Worm (Caenorhabditis elegans) whole organism, L1 larva: ENCODE data around the gene R102.3.

Source experiments
- C04F5.9 ChIP-seq: sonication (generic microtip); optimal IDR thresholded peaks from 2 replicates; lab custom pipeline; 2016; ENCODE audit warnings: missing genetic modification characterization, missing compliant biosample characterization
- C34B4.2 ChIP-seq: sonication (generic microtip); optimal IDR thresholded peaks from 2 replicates; lab custom pipeline; 2017; ENCODE audit warnings: mild to moderate bottlenecking, missing genetic modification characterization, missing compliant biosample characterization
- blmp-1 ChIP-seq: fragments of 150-350 bp; optimal IDR thresholded peaks from 2 replicates; lab custom pipeline; 2014; ENCODE audit warnings: missing biosample characterization, missing genetic modification characterization
- ceh-90 ChIP-seq: sonication (generic microtip); optimal IDR thresholded peaks from 2 replicates; lab custom pipeline; 2016; ENCODE audit warnings: missing genetic modification characterization, missing compliant biosample characterization
- dpl-1 ChIP-seq, 3 experiments: fragments of 150-350 bp in 2 of 3; sonication (generic microtip) in 1 of 3; optimal IDR thresholded peaks; 2 replicates each; lab custom pipeline; 2014 to 2017; ENCODE audit warnings: missing biosample characterization in 3 of 3, missing genetic modification characterization in 3 of 3, missing genetic modification reagents in 3 of 3
- efl-1 ChIP-seq, 4 experiments: fragments of 150-350 bp; optimal IDR thresholded peaks in 3 of 4; peaks in 1 of 4; 1 replicate in 1 of 4; 2 replicates in 3 of 4; lab custom pipeline; 2014; ENCODE audit warnings: missing biosample characterization in 2 of 4, missing genetic modification characterization in 2 of 4, missing genetic modification reagents in 2 of 4
- efl-3 ChIP-seq: fragments of 200-800 bp; sonication (Bioruptor generic); optimal IDR thresholded peaks from 2 replicates; lab custom pipeline; 2018; ENCODE audit warnings: mild to moderate bottlenecking, missing genetic modification characterization, missing compliant biosample characterization
- egl-27 ChIP-seq, 2 experiments: fragments of 150-350 bp in 1 of 2; sonication (generic microtip); optimal IDR thresholded peaks; 3 replicates each; lab custom pipeline; 2017 to 2018; ENCODE audit warnings: missing biosample characterization in 2 of 2, missing genetic modification characterization in 2 of 2, missing genetic modification reagents in 2 of 2
- ets-5 ChIP-seq: fragments of 200-800 bp; sonication (Bioruptor generic); IDR thresholded peaks from 2 replicates; pipeline ENCODE4 v1.3.6; 2022; ENCODE audit warnings: missing genetic modification characterization, missing compliant biosample characterization
- fkh-10 ChIP-seq: sonication (generic microtip); optimal IDR thresholded peaks from 2 replicates; lab custom pipeline; 2017; ENCODE audit warnings: missing biosample characterization, missing genetic modification reagents, missing genetic modification characterization
- fkh-8 ChIP-seq: sonication (generic microtip); optimal IDR thresholded peaks from 2 replicates; lab custom pipeline; 2016; ENCODE audit warnings: mild to moderate bottlenecking, missing genetic modification characterization, missing compliant biosample characterization
- fos-1 ChIP-seq: fragments of 150-350 bp; optimal IDR thresholded peaks from 2 replicates; lab custom pipeline; 2014; ENCODE audit warnings: missing biosample characterization, missing genetic modification characterization
- grh-1 ChIP-seq: fragments of 200-800 bp; sonication (Bioruptor generic); IDR thresholded peaks from 2 replicates; pipeline ENCODE4 v1.3.6; 2022; ENCODE audit warnings: missing genetic modification reagents, missing genetic modification characterization, missing compliant biosample characterization
- hpl-2 ChIP-seq: fragments of 150-350 bp; optimal IDR thresholded peaks from 2 replicates; lab custom pipeline; 2014; ENCODE audit warnings: missing biosample characterization, missing genetic modification reagents, missing genetic modification characterization
- irx-1 ChIP-seq: sonication (generic microtip); optimal IDR thresholded peaks from 2 replicates; lab custom pipeline; 2016; ENCODE audit warnings: missing genetic modification characterization, missing compliant biosample characterization
- isw-1 ChIP-seq: fragments of 200-800 bp; sonication (Bioruptor generic); IDR thresholded peaks from 2 replicates; pipeline ENCODE4 v1.3.6; 2022; ENCODE audit warnings: missing genetic modification characterization, missing compliant biosample characterization
- lin-13 ChIP-seq: fragments of 150-350 bp; optimal IDR thresholded peaks from 2 replicates; lab custom pipeline; 2014; ENCODE audit warnings: missing biosample characterization, missing genetic modification reagents, missing genetic modification characterization
- lin-14 ChIP-seq: fragments of 200-800 bp; sonication (Bioruptor generic); optimal IDR thresholded peaks from 2 replicates; lab custom pipeline; 2018; ENCODE audit warnings: mild to moderate bottlenecking, missing genetic modification characterization, moderate library complexity, missing compliant biosample characterization
- lin-15B ChIP-seq: fragments of 150-350 bp; sonication (generic microtip); optimal IDR thresholded peaks from 3 replicates; lab custom pipeline; 2014; ENCODE audit warnings: missing biosample characterization, missing genetic modification characterization
- lin-35 ChIP-seq, 2 experiments: fragments of 150-350 bp; optimal IDR thresholded peaks; 2 replicates each; lab custom pipeline; 2014; ENCODE audit warnings: missing biosample characterization in 2 of 2, missing genetic modification characterization in 2 of 2, missing genetic modification reagents in 2 of 2
- lin-39 ChIP-seq: fragments of 150-350 bp; optimal IDR thresholded peaks from 2 replicates; lab custom pipeline; 2014; ENCODE audit warnings: missing biosample characterization, missing genetic modification reagents, missing genetic modification characterization
- lir-3 ChIP-seq: sonication (generic microtip); optimal IDR thresholded peaks from 2 replicates; lab custom pipeline; 2016; ENCODE audit warnings: mild to moderate bottlenecking, missing genetic modification characterization, moderate library complexity, missing compliant biosample characterization; ENCODE audit not compliant: poor library complexity
- lsy-2 ChIP-seq, 2 experiments: fragments of 150-350 bp; optimal IDR thresholded peaks; 2 replicates each; lab custom pipeline; 2014; ENCODE audit warnings: missing biosample characterization in 2 of 2, missing genetic modification characterization in 2 of 2
- mef-2 ChIP-seq: fragments of 150-350 bp; optimal IDR thresholded peaks from 2 replicates; lab custom pipeline; 2014; ENCODE audit warnings: missing biosample characterization, missing genetic modification characterization
- mep-1 ChIP-seq: fragments of 150-350 bp; optimal IDR thresholded peaks from 2 replicates; lab custom pipeline; 2014; ENCODE audit warnings: missing biosample characterization, missing genetic modification characterization
- nhr-11 ChIP-seq: fragments of 150-350 bp; optimal IDR thresholded peaks from 2 replicates; lab custom pipeline; 2014; ENCODE audit warnings: missing biosample characterization, missing genetic modification characterization
- nhr-20 ChIP-seq: sonication (generic microtip); optimal IDR thresholded peaks from 2 replicates; lab custom pipeline; 2016; ENCODE audit warnings: mild to moderate bottlenecking, missing genetic modification characterization, missing compliant biosample characterization
- nhr-237 ChIP-seq: fragments of 150-350 bp; optimal IDR thresholded peaks from 2 replicates; lab custom pipeline; 2014; ENCODE audit warnings: missing biosample characterization, missing genetic modification characterization
- nhr-28 ChIP-seq: fragments of 150-350 bp; optimal IDR thresholded peaks from 2 replicates; lab custom pipeline; 2014; ENCODE audit warnings: missing biosample characterization, missing genetic modification characterization
- nhr-47 ChIP-seq: sonication (generic microtip); optimal IDR thresholded peaks from 2 replicates; lab custom pipeline; 2016; ENCODE audit warnings: mild to moderate bottlenecking, missing genetic modification characterization, moderate library complexity, missing compliant biosample characterization
- nhr-71 ChIP-seq: sonication (generic microtip); optimal IDR thresholded peaks from 2 replicates; lab custom pipeline; 2016; ENCODE audit warnings: mild to moderate bottlenecking, missing genetic modification characterization, moderate library complexity, missing compliant biosample characterization
- nhr-77 ChIP-seq: fragments of 150-350 bp; optimal IDR thresholded peaks from 2 replicates; lab custom pipeline; 2014; ENCODE audit warnings: missing biosample characterization, missing genetic modification characterization
- nhr-85 ChIP-seq: sonication (generic microtip); peaks from one replicate; lab custom pipeline; 2016; ENCODE audit warnings: missing genetic modification characterization, inconsistent platforms, missing compliant biosample characterization
- nhr-90 ChIP-seq: sonication (generic microtip); optimal IDR thresholded peaks from 2 replicates; lab custom pipeline; 2016; ENCODE audit warnings: mild to moderate bottlenecking, missing genetic modification characterization, missing compliant biosample characterization; ENCODE audit not compliant: poor library complexity
- pag-3 ChIP-seq: sonication (generic microtip); optimal IDR thresholded peaks from 2 replicates; lab custom pipeline; 2017; ENCODE audit warnings: missing genetic modification characterization, mild to moderate bottlenecking, missing compliant biosample characterization, antibody characterized with exemption, borderline replicate concordance; ENCODE audit not compliant: insufficient read depth
- pax-3 ChIP-seq: fragments of 200-800 bp; sonication (Bioruptor generic); optimal IDR thresholded peaks from 2 replicates; lab custom pipeline; 2018; ENCODE audit warnings: mild to moderate bottlenecking, missing genetic modification characterization, moderate library complexity, missing compliant biosample characterization
- pqm-1 ChIP-seq: sonication (generic microtip); optimal IDR thresholded peaks from 3 replicates; lab custom pipeline; 2017; ENCODE audit warnings: missing biosample characterization, missing genetic modification characterization
- snu-23 ChIP-seq: sonication (generic microtip); optimal IDR thresholded peaks from 2 replicates; lab custom pipeline; 2016; ENCODE audit warnings: missing genetic modification characterization, missing compliant biosample characterization
- sptf-1 ChIP-seq: fragments of 150-350 bp; optimal IDR thresholded peaks from 2 replicates; lab custom pipeline; 2014; ENCODE audit warnings: missing biosample characterization, missing genetic modification characterization
- swsn-7 ChIP-seq: sonication (generic microtip); optimal IDR thresholded peaks from 2 replicates; lab custom pipeline; 2016; ENCODE audit warnings: missing genetic modification characterization, missing compliant biosample characterization
- unc-86 ChIP-seq: sonication (generic microtip); optimal IDR thresholded peaks from 2 replicates; lab custom pipeline; 2016; ENCODE audit warnings: missing genetic modification characterization, missing compliant biosample characterization
- unc-98 ChIP-seq: fragments of 200-800 bp; sonication (Bioruptor generic); IDR thresholded peaks from 2 replicates; pipeline ENCODE4 v1.3.6; 2022; ENCODE audit warnings: missing genetic modification characterization, missing compliant biosample characterization
- vab-15 ChIP-seq: sonication (generic microtip); optimal IDR thresholded peaks from 2 replicates; lab custom pipeline; 2017; ENCODE audit warnings: missing genotype, mild to moderate bottlenecking, missing genetic modification characterization, missing compliant biosample characterization
- xbp-1 ChIP-seq: sonication (generic microtip); optimal IDR thresholded peaks from 2 replicates; lab custom pipeline; 2016; ENCODE audit warnings: missing genetic modification characterization, missing compliant biosample characterization
- zip-4 ChIP-seq: fragments of 200-800 bp; sonication (Bioruptor generic); optimal IDR thresholded peaks from 2 replicates; lab custom pipeline; 2018; ENCODE audit warnings: mild to moderate bottlenecking, missing genetic modification characterization, moderate library complexity, missing compliant biosample characterization
- ztf-11 ChIP-seq, 2 experiments: sonication (generic microtip); optimal IDR thresholded peaks; 2 replicates each; lab custom pipeline; 2016 to 2017; ENCODE audit warnings: missing genetic modification characterization in 2 of 2, missing biosample characterization in 1 of 2, missing compliant biosample characterization in 1 of 2
- ztf-4 ChIP-seq: fragments of 150-350 bp; optimal IDR thresholded peaks from 2 replicates; lab custom pipeline; 2014; ENCODE audit warnings: missing biosample characterization, missing genetic modification characterization

The R102.3 gene

DNA sequence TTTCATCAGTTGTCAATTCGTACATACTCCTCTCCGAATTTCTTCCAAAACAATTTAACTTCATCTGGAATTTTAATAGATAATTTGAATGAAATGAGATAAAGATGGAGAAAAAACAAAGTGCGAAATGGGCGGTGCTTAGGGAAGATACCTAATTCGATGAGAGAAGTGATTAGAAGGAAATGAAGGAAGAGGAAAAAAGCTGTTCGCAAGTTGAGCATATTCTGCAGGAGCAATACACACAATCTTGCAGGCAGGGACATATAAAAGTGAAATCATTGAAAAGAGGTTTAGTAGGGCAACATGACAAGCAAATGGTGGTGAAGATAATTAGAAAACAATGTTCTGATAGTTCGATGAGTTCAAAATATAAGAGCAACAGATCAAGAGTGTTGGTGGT, 22.4 kb downstream of the R102.3 start, which contains the start of gene glb-21:
Gene glb-21, minus strand, starts transcription at position 66 of the 400 bp plus-strand sequence.
- TF ChIP-seq efl-1 (optimal IDR thresholded peaks at IDR 0.05; lab: Kevin White, UChicago): no peak
- TF ChIP-seq efl-1 (GFP tag; optimal IDR thresholded peaks at IDR 0.05 in 1 of 2; lab: Kevin White, UChicago): peak in 1 of 2 experiments; percentile 75
- no peak for TF ChIP-seq ztf-4 (tag; lab: Kevin White, UChicago)
- TF ChIP-seq, all 84 proteins: peak for 1

DNA sequence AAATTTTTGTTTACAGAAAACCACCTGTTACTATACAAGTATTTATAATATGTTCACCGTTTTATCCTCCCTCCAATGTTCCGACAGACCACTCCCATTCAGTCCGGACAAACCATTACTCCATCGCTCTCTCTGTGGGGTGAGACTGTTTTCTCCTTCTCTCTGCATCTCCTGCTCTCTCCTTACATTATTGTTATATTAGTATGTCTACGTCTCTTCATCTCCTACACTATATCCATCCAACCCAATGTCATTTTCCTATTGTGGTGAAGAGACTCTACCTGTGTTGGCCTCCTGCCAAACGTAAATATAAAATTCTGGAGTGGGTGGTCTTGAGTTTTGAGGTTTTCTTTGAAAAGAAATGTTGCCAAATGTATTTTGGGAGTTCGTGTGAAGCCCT, 25.3 kb downstream of the R102.3 start:
- TF ChIP-seq lin-13 (GFP tag; lab: Kevin White, UChicago) (no peak), nhr-47 (tag; lab: Kevin White, UChicago) (peak; percentile 10), C34B4.2 (tag; lab: Kevin White, UChicago) (no peak), egl-27 (tag; optimal IDR thresholded peaks at IDR 0.05; lab: Kevin White, UChicago) (no peak), pax-3 (tag; lab: Kevin White, UChicago) (no peak), fos-1 (no peak), nhr-90 (peak; percentile 22), nhr-71 (tag; lab: Kevin White, UChicago) (peak; percentile 45), irx-1 (tag; lab: Kevin White, UChicago) (no peak), isw-1 (no peak), hpl-2 (GFP tag; lab: Kevin White, UChicago) (no peak), sptf-1 (tag; lab: Kevin White, UChicago) (no peak), vab-15 (tag; lab: Kevin White, UChicago) (no peak), blmp-1 (tag; lab: Kevin White, UChicago) (peak; percentile 57), mep-1 (peak; percentile 59), nhr-85 (tag; lab: Kevin White, UChicago) (peak; percentile 68), efl-1 (optimal IDR thresholded peaks at IDR 0.05; lab: Kevin White, UChicago) (peak; percentile 23 to 29), efl-1 (GFP tag; optimal IDR thresholded peaks at IDR 0.05 in 1 of 2; lab: Kevin White, UChicago) (peak; percentile 0 to 89), pag-3 (tag; lab: Kevin White, UChicago) (no peak), lin-14 (GFP tag; lab: Kevin White, UChicago) (peak; percentile 75), unc-98 (no peak), nhr-237 (tag; lab: Kevin White, UChicago) (no peak), swsn-7 (tag; lab: Kevin White, UChicago) (peak; percentile 23), nhr-77 (tag; lab: Kevin White, UChicago) (peak; percentile 28), nhr-20 (peak; percentile 58), ceh-90 (tag; lab: Kevin White, UChicago) (no peak), lsy-2 (tag; optimal IDR thresholded peaks at IDR 0.05; lab: Kevin White, UChicago) (peak; percentile 15 to 33), lin-39 (tag; lab: Kevin White, UChicago) (no peak), zip-4 (GFP tag; lab: Kevin White, UChicago) (no peak), xbp-1 (tag; lab: Kevin White, UChicago) (peak; percentile 20), fkh-8 (tag; lab: Kevin White, UChicago) (peak; percentile 42), efl-3 (GFP tag; lab: Kevin White, UChicago) (no peak), mef-2 (no peak), unc-86 (tag; lab: Kevin White, UChicago) (no peak), pqm-1 (no peak), lin-35 (GFP tag; optimal IDR thresholded peaks at IDR 0.05; lab: Kevin White, UChicago) (peak in 1 of 2 experiments; percentile 46), dpl-1 (GFP tag; optimal IDR thresholded peaks at IDR 0.05; lab: Kevin White, UChicago) (peak; percentile 7 to 13 (median 12)), lin-15B (tag; lab: Kevin White, UChicago) (no peak), snu-23 (GFP tag; lab: Kevin White, UChicago) (peak; percentile 60)

DNA sequence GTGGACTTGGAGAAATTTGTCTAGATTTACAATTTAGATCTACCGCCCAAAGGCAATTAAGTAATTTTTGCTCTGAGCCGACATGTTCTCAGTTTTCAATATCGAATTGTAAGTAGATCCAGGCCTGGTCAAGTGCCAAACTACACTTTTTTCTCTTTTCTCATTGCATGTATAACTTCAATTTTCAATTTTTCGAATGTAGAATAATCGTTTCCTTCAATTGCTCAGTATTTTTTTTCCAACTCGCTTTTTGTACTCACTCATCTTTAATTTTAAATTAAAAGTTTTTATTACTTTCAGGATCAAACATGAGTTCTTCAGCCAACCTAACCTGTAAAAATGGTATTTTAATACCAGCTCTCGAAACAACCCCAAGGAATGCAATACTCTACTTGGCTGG, 27.0 kb downstream of the R102.3 start, which contains the start of gene ncx-3:
Gene ncx-3, plus strand, starts transcription at position 301 of the 400 bp plus-strand sequence.
- no peak for TF ChIP-seq fkh-10 (GFP tag; lab: Kevin White, UChicago)
- no peak for TF ChIP-seq C04F5.9 (tag; lab: Kevin White, UChicago)
- TF ChIP-seq mef-2: no peak
- no peak for TF ChIP-seq sptf-1 (tag; lab: Kevin White, UChicago)
- no peak for TF ChIP-seq efl-3 (GFP tag; lab: Kevin White, UChicago)
- no peak for TF ChIP-seq lsy-2 (tag; optimal IDR thresholded peaks at IDR 0.05; lab: Kevin White, UChicago)
- TF ChIP-seq grh-1: no peak
- no peak for TF ChIP-seq lir-3 (tag; lab: Kevin White, UChicago)
- TF ChIP-seq ets-5 (GFP tag; lab: Robert Waterston, UW): no peak
- no peak for TF ChIP-seq ztf-11 (tag; optimal IDR thresholded peaks at IDR 0.05; lab: Kevin White, UChicago)
- no peak for TF ChIP-seq lin-35 (GFP tag; optimal IDR thresholded peaks at IDR 0.05; lab: Kevin White, UChicago)
- no peak for TF ChIP-seq unc-86 (tag; lab: Kevin White, UChicago)
- no peak for TF ChIP-seq nhr-28 (tag; lab: Kevin White, UChicago)
- no peak for TF ChIP-seq nhr-11 (tag; lab: Kevin White, UChicago)
- TF ChIP-seq fos-1: no peak
